Worm (Caenorhabditis elegans) whole organism, late embryonic: ENCODE data around the gene ptr-18.

Experiments used
- C08G9.2 ChIP-seq: sonication (generic microtip); optimal IDR thresholded peaks from 2 replicates; lab custom pipeline; 2016; ENCODE audit warnings: mild to moderate bottlenecking, missing genetic modification characterization, moderate library complexity, missing compliant biosample characterization
- F13H6.1 ChIP-seq: sonication (generic microtip); optimal IDR thresholded peaks from 2 replicates; lab custom pipeline; 2016; ENCODE audit warnings: missing genetic modification characterization, missing compliant biosample characterization
- K02D7.2 ChIP-seq: sonication (generic microtip); optimal IDR thresholded peaks from 2 replicates; lab custom pipeline; 2017; ENCODE audit warnings: mild to moderate bottlenecking, missing genetic modification characterization, missing compliant biosample characterization
- T23F11.4 ChIP-seq: fragments of 200-800 bp; sonication (Bioruptor generic); optimal IDR thresholded peaks from 2 replicates; lab custom pipeline; 2018; ENCODE audit warnings: mild to moderate bottlenecking, missing genetic modification characterization, missing compliant biosample characterization
- ahr-1 ChIP-seq: sonication (generic microtip); optimal IDR thresholded peaks from 2 replicates; lab custom pipeline; 2016; ENCODE audit warnings: missing genetic modification characterization, missing compliant biosample characterization
- ama-1 ChIP-seq: fragments of 150-350 bp; optimal IDR thresholded peaks from 2 replicates; lab custom pipeline; 2014
- ceh-14 ChIP-seq: sonication (generic microtip); optimal IDR thresholded peaks from 2 replicates; lab custom pipeline; 2016; ENCODE audit warnings: missing genotype, missing genetic modification characterization, missing compliant biosample characterization
- ceh-19 ChIP-seq: fragments of 200-800 bp; sonication (Bioruptor generic); optimal IDR thresholded peaks from 2 replicates; lab custom pipeline; 2018; ENCODE audit warnings: mild to moderate bottlenecking, missing genetic modification characterization, missing compliant biosample characterization
- ceh-22 ChIP-seq: sonication (generic microtip); optimal IDR thresholded peaks from 2 replicates; lab custom pipeline; 2017; ENCODE audit warnings: missing biosample characterization, missing genetic modification characterization
- ceh-30 ChIP-seq: fragments of 150-350 bp; optimal IDR thresholded peaks from 2 replicates; lab custom pipeline; 2014; ENCODE audit warnings: missing biosample characterization, missing genetic modification characterization
- ceh-34 ChIP-seq: sonication (generic microtip); optimal IDR thresholded peaks from 2 replicates; lab custom pipeline; 2016; ENCODE audit warnings: mild to moderate bottlenecking, missing genetic modification characterization, missing compliant biosample characterization
- ceh-45 ChIP-seq: fragments of 200-800 bp; sonication (Bioruptor generic); IDR thresholded peaks from 2 replicates; pipeline ENCODE4 v1.3.6; 2022; ENCODE audit warnings: missing genetic modification reagents, missing genetic modification characterization, missing compliant biosample characterization
- ceh-9 ChIP-seq: sonication (generic microtip); optimal IDR thresholded peaks from 2 replicates; lab custom pipeline; 2016; ENCODE audit warnings: mild to moderate bottlenecking, missing genetic modification characterization, inconsistent platforms, missing compliant biosample characterization
- dmd-4 ChIP-seq: sonication (generic microtip); optimal IDR thresholded peaks from 2 replicates; lab custom pipeline; 2016; ENCODE audit warnings: borderline replicate concordance, missing genetic modification characterization, missing compliant biosample characterization
- elt-2 ChIP-seq: sonication (generic microtip); optimal IDR thresholded peaks from 2 replicates; lab custom pipeline; 2016; ENCODE audit warnings: missing genetic modification reagents, missing genetic modification characterization, missing compliant biosample characterization
- eyg-1 ChIP-seq: sonication (generic microtip); optimal IDR thresholded peaks from 2 replicates; lab custom pipeline; 2016; ENCODE audit warnings: missing genotype, missing genetic modification characterization, missing compliant biosample characterization
- fax-1 ChIP-seq: sonication (generic microtip); optimal IDR thresholded peaks from 2 replicates; lab custom pipeline; 2016; ENCODE audit warnings: missing genotype, missing genetic modification characterization, missing compliant biosample characterization
- gmeb-2 ChIP-seq: sonication (generic microtip); optimal IDR thresholded peaks from 2 replicates; lab custom pipeline; 2016; ENCODE audit warnings: missing genetic modification characterization, inconsistent platforms, missing compliant biosample characterization
- hlh-13 ChIP-seq: fragments of 200-800 bp; sonication (Bioruptor generic); optimal IDR thresholded peaks from 2 replicates; lab custom pipeline; 2018; ENCODE audit warnings: mild to moderate bottlenecking, missing genetic modification characterization, missing compliant biosample characterization
- hlh-15 ChIP-seq: sonication (generic microtip); optimal IDR thresholded peaks from 2 replicates; lab custom pipeline; 2016; ENCODE audit warnings: missing genetic modification characterization, missing compliant biosample characterization
- hlh-30 ChIP-seq: sonication (generic microtip); optimal IDR thresholded peaks from 2 replicates; lab custom pipeline; 2017; ENCODE audit warnings: antibody characterized with exemption, missing genetic modification characterization, missing compliant biosample characterization; ENCODE audit not compliant: insufficient read depth
- hlh-8 ChIP-seq: sonication (generic microtip); optimal IDR thresholded peaks from 2 replicates; lab custom pipeline; 2016; ENCODE audit warnings: missing genotype, missing genetic modification characterization, missing compliant biosample characterization
- lim-6 ChIP-seq: sonication (generic microtip); optimal IDR thresholded peaks from 2 replicates; lab custom pipeline; 2016; ENCODE audit warnings: missing genetic modification characterization, missing compliant biosample characterization
- madf-2 ChIP-seq: sonication (generic microtip); optimal IDR thresholded peaks from 2 replicates; lab custom pipeline; 2017; ENCODE audit warnings: missing genetic modification characterization, missing compliant biosample characterization
- mec-3 ChIP-seq: sonication (generic microtip); optimal IDR thresholded peaks from 2 replicates; lab custom pipeline; 2016; ENCODE audit warnings: borderline replicate concordance, missing genetic modification characterization, missing compliant biosample characterization
- nhr-11 ChIP-seq: fragments of 150-350 bp; optimal IDR thresholded peaks from 2 replicates; lab custom pipeline; 2014; ENCODE audit warnings: missing biosample characterization, missing genetic modification characterization
- nhr-232 ChIP-seq: sonication (generic microtip); optimal IDR thresholded peaks from 2 replicates; lab custom pipeline; 2016; ENCODE audit warnings: missing genetic modification characterization, missing compliant biosample characterization
- pat-9 ChIP-seq: fragments of 200-800 bp; sonication (Bioruptor generic); optimal IDR thresholded peaks from 2 replicates; lab custom pipeline; 2018; ENCODE audit warnings: mild to moderate bottlenecking, missing genetic modification characterization, moderate library complexity, missing compliant biosample characterization
- pros-1 ChIP-seq: fragments of 150-350 bp; optimal IDR thresholded peaks from 2 replicates; lab custom pipeline; 2014; ENCODE audit warnings: missing biosample characterization, missing genetic modification reagents, missing genetic modification characterization
- ref-2 ChIP-seq: sonication (generic microtip); optimal IDR thresholded peaks from 2 replicates; lab custom pipeline; 2016; ENCODE audit warnings: missing genetic modification characterization, missing compliant biosample characterization
- syd-9 ChIP-seq: sonication (generic microtip); optimal IDR thresholded peaks from 2 replicates; lab custom pipeline; 2016; ENCODE audit warnings: mild to moderate bottlenecking, missing genetic modification characterization, moderate library complexity, missing compliant biosample characterization
- unc-86 ChIP-seq: sonication (generic microtip); optimal IDR thresholded peaks from 2 replicates; lab custom pipeline; 2016; ENCODE audit warnings: missing genetic modification characterization, missing compliant biosample characterization

Gene ptr-18

DNA sequence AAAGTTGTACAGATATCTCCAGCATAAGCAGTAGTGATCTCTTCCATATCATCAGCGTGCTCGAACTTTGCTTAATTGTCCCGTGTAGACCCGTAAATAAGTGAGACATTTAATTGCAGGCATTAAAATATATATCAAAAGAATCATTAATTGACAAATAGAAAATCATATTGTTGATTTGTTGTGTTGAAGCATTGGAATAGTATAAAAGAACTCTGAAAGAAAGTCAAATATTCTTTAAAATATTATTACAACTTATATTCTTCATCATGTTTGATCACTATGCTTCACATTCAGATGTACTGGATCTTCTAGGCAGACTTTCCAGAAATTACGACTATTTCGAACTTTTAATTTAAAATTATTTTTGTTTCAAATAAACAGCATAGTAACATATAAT is 39.8 kb upstream of the ptr-18 start, which contains the start of gene F58G1.8:
F58G1.8 (minus strand) TSS at position 101 of the 400 bp plus-strand sequence.
- no peak for TF ChIP-seq madf-2 (tag; lab: Kevin White, UChicago)
- TF ChIP-seq, all 69 proteins: peak for 0

- TF ChIP-seq ceh-9 (tag; lab: Kevin White, UChicago) (no peak), ama-1 (lab: Kevin White, UChicago) (no peak), pat-9 (tag; lab: Kevin White, UChicago) (no peak), dmd-4 (tag; lab: Kevin White, UChicago) (no peak), unc-86 (tag; lab: Kevin White, UChicago) (no peak), ceh-45 (no peak), ceh-30 (tag; lab: Kevin White, UChicago) (no peak), ceh-14 (tag; lab: Kevin White, UChicago) (no peak)
These were observed 37.1 kb upstream of the ptr-18 start, which contains the start of gene F58G1.3 for ce11 chrII:12928241-12928640. Gene F58G1.3, minus strand, starts transcription at chrII:12928341.

DNA sequence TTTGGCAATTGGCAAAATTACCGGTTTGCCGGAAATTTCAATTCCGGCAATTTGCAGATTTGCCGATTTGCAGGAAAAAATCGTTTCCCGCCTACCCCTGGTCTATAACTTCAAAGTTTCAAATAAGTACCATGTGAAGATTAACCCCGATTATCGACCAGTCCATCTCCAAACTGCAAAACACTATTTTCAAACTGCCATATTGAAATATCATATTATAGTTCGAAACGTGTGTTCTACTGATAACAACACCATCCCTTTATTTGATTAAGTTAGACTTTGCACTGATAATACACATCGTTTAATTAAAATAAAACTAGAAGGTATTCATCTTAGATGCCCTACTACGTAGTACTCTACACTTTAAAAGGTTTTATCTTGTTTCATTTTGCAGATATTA is 35.2 kb upstream of the ptr-18 start:
- no peak for TF ChIP-seq T23F11.4 (GFP tag; lab: Kevin White, UChicago)
- no peak for TF ChIP-seq unc-86 (tag; lab: Kevin White, UChicago)
- no peak for TF ChIP-seq F13H6.1 (tag; lab: Kevin White, UChicago)
- TF ChIP-seq madf-2 (tag; lab: Kevin White, UChicago) = no peak
- no peak for TF ChIP-seq hlh-8 (tag; lab: Kevin White, UChicago)
- TF ChIP-seq ahr-1 (tag; lab: Kevin White, UChicago) = no peak
- TF ChIP-seq fax-1 = no peak
- no peak for TF ChIP-seq ref-2
- no peak for TF ChIP-seq pros-1 (tag; lab: Kevin White, UChicago)
- TF ChIP-seq dmd-4 (tag; lab: Kevin White, UChicago) = no peak
- TF ChIP-seq ceh-22 (tag; lab: Kevin White, UChicago) = no peak
- no peak for TF ChIP-seq lim-6 (tag; lab: Kevin White, UChicago)

- peak; percentile 94 for TF ChIP-seq elt-2
- no peak for TF ChIP-seq madf-2 (tag; lab: Kevin White, UChicago)
- no peak for TF ChIP-seq K02D7.2 (tag; lab: Kevin White, UChicago)
These were observed 33.9 kb upstream of the ptr-18 start, which contains the start of gene dct-18 for ce11 chrII:12931456-12931923. Gene dct-18, plus strand, starts transcription at chrII:12931873.

DNA sequence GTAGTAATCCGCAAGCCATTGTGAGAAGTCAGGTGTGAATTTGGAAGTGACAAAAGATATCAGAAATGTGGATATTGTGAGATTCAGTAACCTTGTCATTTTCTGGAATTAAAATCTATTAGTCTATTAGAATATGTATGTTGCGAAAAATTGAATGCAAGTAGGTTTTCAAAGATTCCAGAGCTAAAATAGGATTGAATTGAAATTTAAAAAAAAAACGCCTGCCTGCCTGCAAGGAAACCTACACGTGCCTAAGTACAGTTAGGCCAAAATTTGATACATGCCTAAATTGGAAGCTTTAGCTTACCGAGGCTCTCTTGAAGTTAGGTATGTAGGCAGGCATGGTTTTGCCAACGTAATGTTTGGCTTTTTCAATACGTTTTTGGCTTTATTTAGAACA is 30.1 kb upstream of the ptr-18 start, which contains the start of gene lips-9:
lips-9 (minus strand) TSS at position 101 of the 400 bp plus-strand sequence.
- TF ChIP-seq hlh-15 (tag; lab: Kevin White, UChicago) = no peak
- no peak for TF ChIP-seq lim-6 (tag; lab: Kevin White, UChicago)
- no peak for TF ChIP-seq eyg-1 (tag; lab: Kevin White, UChicago)
- TF ChIP-seq ceh-14 (tag; lab: Kevin White, UChicago) = no peak
- no peak for TF ChIP-seq nhr-11 (tag; lab: Kevin White, UChicago)
- no peak for TF ChIP-seq ama-1 (lab: Kevin White, UChicago)
- TF ChIP-seq nhr-232 (tag; lab: Kevin White, UChicago) = no peak
- TF ChIP-seq C08G9.2 (tag; lab: Kevin White, UChicago) = no peak
- TF ChIP-seq syd-9 (tag; lab: Kevin White, UChicago) = no peak
- no peak for TF ChIP-seq hlh-30 (tag; lab: Kevin White, UChicago)
- TF ChIP-seq mec-3 (tag; lab: Kevin White, UChicago) = no peak
- no peak for TF ChIP-seq hlh-13
- no peak for TF ChIP-seq gmeb-2
- TF ChIP-seq ceh-19 (GFP tag; lab: Kevin White, UChicago) = no peak
- TF ChIP-seq ceh-34 (tag; lab: Kevin White, UChicago) = no peak
